Worm (Caenorhabditis elegans): ENCODE results near the gene col-84.

Gene col-84

ce11 chrII:11852191-11852901 lies 16.0 kb upstream of the col-84 start:
- no peak for TF ChIP-seq sea-2 (GFP tag; IDR thresholded peaks at IDR 0.05)
- peak; percentile 16 for TF ChIP-seq lin-40 (tag; optimal IDR thresholded peaks at IDR 0.05)

- TF ChIP-seq ztf-3 (GFP tag; optimal IDR thresholded peaks at IDR 0.05) (no peak), nhr-90 (tag; optimal IDR thresholded peaks at IDR 0.05) (no peak), sptf-2 (GFP tag; optimal IDR thresholded peaks at IDR 0.05) (no peak), efl-1 (GFP tag; optimal IDR thresholded peaks at IDR 0.05) (no peak)
These were observed 15.2 kb upstream of the col-84 start for ce11 chrII:11853108-11853507.

- no peak for TF ChIP-seq rcor-1 (GFP tag; IDR thresholded peaks at IDR 0.05)
- TF ChIP-seq egl-44 (GFP tag; IDR thresholded peaks at IDR 0.05): no peak
- no peak for TF ChIP-seq somi-1 (GFP tag; optimal IDR thresholded peaks at IDR 0.05)
- TF ChIP-seq akir-1 (GFP tag; optimal IDR thresholded peaks at IDR 0.05): no peak
- TF ChIP-seq tbx-9 (tag; optimal IDR thresholded peaks at IDR 0.05; ENCODE audit: borderline replicate concordance): no peak
- no peak for TF ChIP-seq ztf-18 (tag; optimal IDR thresholded peaks at IDR 0.05)
These were observed 13.6 kb upstream of the col-84 start for ce11 chrII:11854749-11855148.

- TF ChIP-seq tbp1 (GFP tag; optimal IDR thresholded peaks at IDR 0.05): no peak
- TF ChIP-seq ceh-58 (GFP tag; IDR thresholded peaks at IDR 0.05): no peak
- no peak for TF ChIP-seq Y79H2A.3 (GFP tag; conservative IDR thresholded peaks at IDR 0.05)
These were observed 12.0 kb upstream of the col-84 start, which contains the start of gene clh-1 for ce11 chrII:11856361-11856760. Gene clh-1, minus strand, starts transcription at chrII:11856461.

ce11 chrII:11859833-11860232 lies 8.5 kb upstream of the col-84 start:
- TF ChIP-seq Y53F4B.3 (GFP tag; IDR thresholded peaks at IDR 0.05): no peak
- TF ChIP-seq tlf-1 (GFP tag; optimal IDR thresholded peaks at IDR 0.05): no peak
- TF ChIP-seq aptf-3 (GFP tag; IDR thresholded peaks at IDR 0.05): no peak
- no peak for TF ChIP-seq F39B2.1 (GFP tag; IDR thresholded peaks at IDR 0.05)

ce11 chrII:11860623-11861079 lies 7.7 kb upstream of the col-84 start, which contains the start of gene K12D12.5:
Gene K12D12.5, plus strand, starts transcription at chrII:11861029.
- peak; percentile 40 for TF ChIP-seq F49E8.2 (tag; optimal IDR thresholded peaks at IDR 0.05; ENCODE audit: insufficient read depth)
- peak; percentile 56 for TF ChIP-seq hrde-1 (tag; optimal IDR thresholded peaks at IDR 0.05; ENCODE audit: borderline replicate concordance)
- TF ChIP-seq him-1 (tag; optimal IDR thresholded peaks at IDR 0.05): peak; percentile 72
- 0 out of 2 replicates have a peak, but pooled peaks have one; percentile 65 for TF ChIP-seq ztf-28 (GFP tag; IDR thresholded peaks at IDR 0.05)
- peak; percentile 92 for TF ChIP-seq lsl-1 (GFP tag; optimal IDR thresholded peaks at IDR 0.05)
- TF ChIP-seq egl-44 (GFP tag; IDR thresholded peaks at IDR 0.05): no peak
- 0 out of 2 replicates have a peak, but pooled peaks have one; percentile 56 for TF ChIP-seq ceh-91 (GFP tag; IDR thresholded peaks at IDR 0.05)
- TF ChIP-seq ztf-18 (tag; optimal IDR thresholded peaks at IDR 0.05): peak; percentile 29
- TF ChIP-seq ztf-25 (GFP tag; IDR thresholded peaks at IDR 0.05): peak; percentile 66; the same call in 1 of the 2 replicates
- 0 out of 2 replicates have a peak, but pooled peaks have one; percentile 24 for TF ChIP-seq rcor-1 (GFP tag; IDR thresholded peaks at IDR 0.05)
- peak; percentile 61 for TF ChIP-seq dox-1 (GFP tag; IDR thresholded peaks at IDR 0.05)
- TF ChIP-seq mcd-1 (GFP tag; IDR thresholded peaks at IDR 0.05): 0 out of 2 replicates have a peak, but pooled peaks have one; percentile 27
- 0 out of 2 replicates have a peak, but pooled peaks have one; percentile 17 for TF ChIP-seq cebp-2 (GFP tag; IDR thresholded peaks at IDR 0.05)
- TF ChIP-seq rec-8 (tag; optimal IDR thresholded peaks at IDR 0.05): peak in 1 of 2 experiments; percentile 41
- TF ChIP-seq hlh-26 (GFP tag; conservative IDR thresholded peaks at IDR 0.05): no peak
- no peak for TF ChIP-seq zfh-2 (GFP tag; conservative IDR thresholded peaks at IDR 0.05)
- TF ChIP-seq ceh-40 (GFP tag; IDR thresholded peaks at IDR 0.05): no peak
- no peak for TF ChIP-seq C17E4.6 (GFP tag; IDR thresholded peaks at IDR 0.05)
- peak; percentile 35; the same call in 1 of the 2 replicates for TF ChIP-seq B0019.2 (GFP tag; conservative IDR thresholded peaks at IDR 0.05)
- peak; percentile 23; the same call in 1 of the 2 replicates for TF ChIP-seq cebp-1 (GFP tag; IDR thresholded peaks at IDR 0.05)
- TF ChIP-seq cebp-1 (tag; optimal IDR thresholded peaks at IDR 0.05): no peak
- TF ChIP-seq snpc-1.3 (tag; optimal IDR thresholded peaks at IDR 0.05; ENCODE audit: insufficient read depth): peak; percentile 1
